Worm (Caenorhabditis elegans) whole organism, mixed stage, embryonic: Measurements from ENCODE around the gene W01B6.3.

ENCODE experiments used
- blmp-1 ChIP-seq: fragments of 150-350 bp; optimal IDR thresholded peaks from 2 replicates; lab custom pipeline; 2014; ENCODE audit warnings: missing biosample characterization, missing genetic modification characterization
- elt-3 ChIP-seq: fragments of 150-350 bp; optimal IDR thresholded peaks from 2 replicates; lab custom pipeline; 2014; ENCODE audit warnings: missing biosample characterization, missing genetic modification characterization
- hlh-1 ChIP-seq: fragments of 150-350 bp; optimal IDR thresholded peaks from 2 replicates; lab custom pipeline; 2014; ENCODE audit warnings: missing biosample characterization, missing genetic modification reagents, missing genetic modification characterization
- nhr-12 ChIP-seq: fragments of 150-350 bp; optimal IDR thresholded peaks from 2 replicates; lab custom pipeline; 2014; ENCODE audit warnings: missing biosample characterization, missing genetic modification characterization
- nhr-76 ChIP-seq: sonication (generic microtip); optimal IDR thresholded peaks from 2 replicates; lab custom pipeline; 2017; ENCODE audit warnings: missing biosample characterization, missing genetic modification characterization
- pha-4 ChIP-seq: fragments of 150-350 bp; optimal IDR thresholded peaks from 2 replicates; lab custom pipeline; 2018; ENCODE audit warnings: missing biosample characterization, missing genetic modification reagents, missing genetic modification characterization
- snpc-4 ChIP-seq: fragments of 150-350 bp; optimal IDR thresholded peaks from 2 replicates; lab custom pipeline; 2014; ENCODE audit warnings: missing biosample characterization, missing genetic modification characterization
- unc-39 ChIP-seq: fragments of 150-350 bp; optimal IDR thresholded peaks from 2 replicates; lab custom pipeline; 2014; ENCODE audit warnings: missing biosample characterization, missing genetic modification characterization
- unc-62 ChIP-seq: fragments of 150-350 bp; optimal IDR thresholded peaks from 2 replicates; lab custom pipeline; 2014; ENCODE audit warnings: missing biosample characterization, missing genetic modification reagents, missing genetic modification characterization
- ztf-11 ChIP-seq: fragments of 150-350 bp; optimal IDR thresholded peaks from 2 replicates; lab custom pipeline; 2014; ENCODE audit warnings: missing biosample characterization, missing genetic modification characterization

DNA sequence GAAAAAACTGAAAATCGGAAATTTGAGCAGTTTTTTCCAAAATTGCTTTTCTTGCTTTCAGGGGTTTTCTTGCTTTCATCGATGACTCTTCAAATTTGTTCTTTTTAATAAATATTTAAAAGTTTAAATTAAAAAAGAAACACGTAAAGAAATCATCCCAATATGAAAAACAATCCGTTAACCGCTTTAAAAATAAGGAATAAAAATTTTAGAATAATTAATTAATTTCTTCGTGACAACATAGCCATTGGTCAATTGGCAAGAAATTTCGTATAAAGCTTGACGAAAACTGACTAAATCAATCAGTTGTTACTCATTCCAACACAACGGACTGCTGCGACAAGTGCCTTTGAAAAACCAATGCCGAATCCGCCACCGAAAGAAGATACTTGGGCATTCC lies 40.1 kb upstream of the W01B6.3 start, which contains the start of gene nsph-3.2:
- TF ChIP-seq elt-3 (tag; lab: Kevin White, UChicago) (no peak), unc-62 (GFP tag; lab: Kevin White, UChicago) (no peak), pha-4 (tag; lab: Kevin White, UChicago) (no peak), blmp-1 (tag; lab: Kevin White, UChicago) (no peak), ztf-11 (no peak), nhr-76 (tag; lab: Kevin White, UChicago) (no peak), nhr-12 (tag; lab: Kevin White, UChicago) (no peak), unc-39 (no peak), hlh-1 (tag; lab: Kevin White, UChicago) (no peak), snpc-4 (tag; lab: Kevin White, UChicago) (no peak)
